Fruit fly (Drosophila melanogaster): ENCODE results near the gene CG43725.

Gene CG43725

dm6 chr2L:11086357-11086924 is 11.1 kb downstream of the CG43725 start, which contains the start of gene CG16854 (continued):
- no peak for TF ChIP-seq gfzf (GFP tag; optimal IDR thresholded peaks at IDR 0.05)
- peak; percentile 12 for TF ChIP-seq Meics (GFP tag; optimal IDR thresholded peaks at IDR 0.05)
- TF ChIP-seq CG30403 (GFP tag; optimal IDR thresholded peaks at IDR 0.05) = peak; percentile 13
- TF ChIP-seq CG8388 (GFP tag; optimal IDR thresholded peaks at IDR 0.05) = no peak
- no peak for TF ChIP-seq D (optimal IDR thresholded peaks at IDR 0.05)
- TF ChIP-seq D (GFP tag; optimal IDR thresholded peaks at IDR 0.05) = no peak
- peak; percentile 18 for TF ChIP-seq Hmr (GFP tag; optimal IDR thresholded peaks at IDR 0.05)
- TF ChIP-seq ase (GFP tag; IDR thresholded peaks at IDR 0.05) = 0 out of 3 replicates have a peak, but pooled peaks have one; percentile 8
- TF ChIP-seq dysf (GFP tag; IDR thresholded peaks at IDR 0.05) = 0 out of 3 replicates have a peak, but pooled peaks have one; percentile 34
- TF ChIP-seq CG14710 (tag; optimal IDR thresholded peaks at IDR 0.05) = no peak
- peak; percentile 55; the same call in 1 of the 2 replicates for TF ChIP-seq CG16779 (GFP tag; IDR thresholded peaks at IDR 0.05)
- TF ChIP-seq bcd (GFP tag; optimal IDR thresholded peaks at IDR 0.05) = peak; percentile 17
- no peak for TF ChIP-seq CG3281 (GFP tag; optimal IDR thresholded peaks at IDR 0.05)
- peak; percentile 99 for TF ChIP-seq ewg (GFP tag; optimal IDR thresholded peaks at IDR 0.05)
- TF ChIP-seq NFAT (GFP tag; IDR thresholded peaks at IDR 0.05) = peak; percentile 35; the same call in 1 of the 2 replicates
- 0 out of 3 replicates have a peak, but pooled peaks have one; percentile 28 for TF ChIP-seq mld (GFP tag; IDR thresholded peaks at IDR 0.05; ENCODE audit: partially characterized antibody)
- TF ChIP-seq scrt (GFP tag; optimal IDR thresholded peaks at IDR 0.05) = peak; percentile 0
- no peak for TF ChIP-seq Aef1 (GFP tag; IDR thresholded peaks at IDR 0.05)
- TF ChIP-seq z (GFP tag; IDR thresholded peaks at IDR 0.05) = no peak
- peak; percentile 42 for TF ChIP-seq CG2120 (GFP tag; optimal IDR thresholded peaks at IDR 0.05)
- TF ChIP-seq CG9932 (GFP tag; IDR thresholded peaks at IDR 0.05) = peak; percentile 41
- peak; percentile 23; the same call in 1 of the 2 replicates for TF ChIP-seq seq (GFP tag; IDR thresholded peaks at IDR 0.05)
- TF ChIP-seq Xbp1 (GFP tag; optimal IDR thresholded peaks at IDR 0.05) = peak; percentile 1
- TF ChIP-seq Med (GFP tag) = no peak
- no peak for TF ChIP-seq slp2 (GFP tag; optimal IDR thresholded peaks at IDR 0.05)
- no peak for TF ChIP-seq Vsx1 (GFP tag; optimal IDR thresholded peaks at IDR 0.05)
- TF ChIP-seq Deaf1 (tag; optimal IDR thresholded peaks at IDR 0.05) = peak; percentile 64
- no peak for TF ChIP-seq slou (GFP tag; optimal IDR thresholded peaks at IDR 0.05)
- 0 out of 3 replicates have a peak, but pooled peaks have one; percentile 7 for TF ChIP-seq CG11456 (GFP tag; IDR thresholded peaks at IDR 0.05)
- peak in 1 of 2 experiments; percentile 4 for TF ChIP-seq dpn (GFP tag; optimal IDR thresholded peaks at IDR 0.05)
- TF ChIP-seq bowl (GFP tag; IDR thresholded peaks at IDR 0.05) = 0 out of 2 replicates have a peak, but pooled peaks have one; percentile 44
- peak; percentile 60 for TF ChIP-seq row (GFP tag; IDR thresholded peaks at IDR 0.05)
- TF ChIP-seq dimm (GFP tag; IDR thresholded peaks at IDR 0.05) = no peak

dm6 chr2L:11091111-11091510 is 15.8 kb downstream of the CG43725 start, which contains the start of gene Wdr59:
Gene Wdr59 (plus strand): TSS chr2L:11091444.
- TF ChIP-seq CG9932 (GFP tag; IDR thresholded peaks at IDR 0.05) (peak; percentile 60; the same call in 1 of the 2 replicates), unc-4 (GFP tag; IDR thresholded peaks at IDR 0.05; ENCODE audit: partially characterized antibody) (peak; percentile 79), Xbp1 (GFP tag; optimal IDR thresholded peaks at IDR 0.05) (peak; percentile 59), Bdp1 (GFP tag; optimal IDR thresholded peaks at IDR 0.05) (no peak), ems (GFP tag; optimal IDR thresholded peaks at IDR 0.05) (peak; percentile 1), CG4617 (GFP tag; optimal IDR thresholded peaks at IDR 0.05; ENCODE audit: borderline replicate concordance) (peak; percentile 35), Scr (GFP tag; IDR thresholded peaks at IDR 0.05; ENCODE audit: partially characterized antibody) (peak; percentile 81), lola (GFP tag; optimal IDR thresholded peaks at IDR 0.05) (peak in 1 of 3 experiments; percentile 59), CG16813 (GFP tag; IDR thresholded peaks at IDR 0.05; ENCODE audit: partially characterized antibody) (peak; percentile 65), Atf-2 (GFP tag; optimal IDR thresholded peaks at IDR 0.05) (no peak), chinmo (GFP tag; IDR thresholded peaks at IDR 0.05; ENCODE audit: partially characterized antibody) (no peak), Aef1 (GFP tag; IDR thresholded peaks at IDR 0.05) (0 out of 3 replicates have a peak, but pooled peaks have one; percentile 19), otp (GFP tag; IDR thresholded peaks at IDR 0.05) (no peak), CG10654 (GFP tag; optimal IDR thresholded peaks at IDR 0.05) (peak; percentile 8), CG17829 (tag; optimal IDR thresholded peaks at IDR 0.05) (peak; percentile 66), pzg (GFP tag; optimal IDR thresholded peaks at IDR 0.05) (peak; percentile 47), CG11723 (GFP tag; optimal IDR thresholded peaks at IDR 0.05) (no peak), Myb (GFP tag; optimal IDR thresholded peaks at IDR 0.05) (peak; percentile 54), E2f1 (GFP tag; IDR thresholded peaks at IDR 0.05) (peak; percentile 41), HLH4C (GFP tag; IDR thresholded peaks at IDR 0.05; ENCODE audit: partially characterized antibody) (peak; percentile 73)
